Fruit fly (Drosophila melanogaster) S2 (cell line): ENCODE data around the gene CG2113.

Experiments used
- CG8478 ChIP-seq: fragments of >200 bp; optimal IDR thresholded peaks from 2 replicates; lab custom pipeline; 2018
- CTCF ChIP-seq, 2 experiments: fragments of >200 bp; optimal IDR thresholded peaks; 2 replicates each; lab custom pipeline; 2018

DNA sequence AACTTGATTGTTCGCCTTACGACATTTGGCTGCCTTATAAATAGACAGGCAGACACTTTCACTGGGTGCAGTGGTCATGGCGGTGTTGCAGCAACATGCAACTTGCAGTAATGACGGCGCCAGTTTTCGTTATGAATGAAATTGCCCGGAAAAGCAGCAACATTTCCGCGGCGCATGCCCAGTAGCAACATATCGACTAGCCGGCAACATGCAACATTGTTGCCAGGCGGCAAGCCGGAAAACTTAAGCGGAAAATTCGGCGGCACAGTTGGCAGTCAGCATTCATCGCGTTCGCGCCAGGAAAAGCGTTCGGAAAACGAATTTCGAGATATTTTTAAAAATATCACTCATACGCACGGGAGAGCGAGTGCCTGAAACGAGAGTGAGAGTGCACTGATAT, 6.5 kb downstream of the CG2113 start, which contains the start of gene FMRFaR:
- TF ChIP-seq CG8478 (no peak), CTCF (optimal IDR thresholded peaks at IDR 0.05; lab: Kevin White, UChicago) (no peak)
